Fruit fly (Drosophila melanogaster) whole organism, embryonic: ENCODE measurements around the gene CG32388.

Experiments
- CG14014 ChIP-seq: fragments of 200-800 bp; sonication (Bioruptor generic); IDR thresholded peaks from 2 replicates; pipeline ENCODE4 v1.3.6; 2022; ENCODE audit warnings: missing biosample characterization, missing genetic modification characterization
- CG16863 ChIP-seq: fragments of 200-800 bp; sonication (Bioruptor generic); optimal IDR thresholded peaks from 3 replicates; lab custom pipeline; 2016; ENCODE audit warnings: missing biosample characterization, missing genetic modification characterization
- CG18476 ChIP-seq: fragments of 200-800 bp; sonication (Bioruptor generic); optimal IDR thresholded peaks from 2 replicates; lab custom pipeline; 2016; ENCODE audit warnings: missing biosample characterization, mild to moderate bottlenecking, missing genetic modification characterization
- CHES-1-like ChIP-seq: fragments of 200-800 bp; sonication (Bioruptor generic); optimal IDR thresholded peaks from 2 replicates; lab custom pipeline; 2016; ENCODE audit warnings: missing biosample characterization, missing genetic modification characterization
- Ets65A ChIP-seq: fragments of 200-800 bp; sonication (Bioruptor generic); peaks from one replicate; lab custom pipeline; 2016; ENCODE audit warnings: missing biosample characterization, missing genetic modification characterization
- Sry-δ ChIP-seq: fragments of 200-800 bp; sonication (Bioruptor generic); optimal IDR thresholded peaks from 2 replicates; lab custom pipeline; 2016; ENCODE audit warnings: missing biosample characterization, missing genetic modification characterization
- h ChIP-seq: fragments of >200 bp; optimal IDR thresholded peaks from 2 replicates; lab custom pipeline; 2017
- kay ChIP-seq: fragments of 200-800 bp; sonication (Bioruptor generic); optimal IDR thresholded peaks from 2 replicates; lab custom pipeline; 2016; ENCODE audit warnings: missing biosample characterization, missing genetic modification characterization
- nom ChIP-seq: fragments of 200-800 bp; sonication (Bioruptor generic); optimal IDR thresholded peaks from 2 replicates; lab custom pipeline; 2017; ENCODE audit warnings: missing biosample characterization, missing genetic modification characterization, mild to moderate bottlenecking, moderate library complexity, missing genetic modification reagents
- shn ChIP-seq: fragments of 200-800 bp; sonication (Bioruptor generic); optimal IDR thresholded peaks from 3 replicates; lab custom pipeline; 2016; ENCODE audit warnings: missing biosample characterization, missing genetic modification characterization
- trem ChIP-seq: fragments of 200-800 bp; optimal IDR thresholded peaks from 3 replicates; lab custom pipeline; 2019; ENCODE audit warnings: missing biosample characterization, mild to moderate bottlenecking, missing genetic modification characterization, moderate library complexity

- TF ChIP-seq CHES-1-like: no peak
- TF ChIP-seq CG18476 (GFP tag; lab: Kevin White, UChicago): no peak
- no peak for TF ChIP-seq h
- TF ChIP-seq shn (GFP tag; lab: Kevin White, UChicago): no peak
- no peak for TF ChIP-seq CG14014 (GFP tag; lab: Robert Waterston, UW)
- no peak for TF ChIP-seq Ets65A (GFP tag; lab: Kevin White, UChicago)
- no peak for TF ChIP-seq nom (GFP tag; lab: Kevin White, UChicago)
- no peak for TF ChIP-seq kay (GFP tag; lab: Kevin White, UChicago)
- no peak for TF ChIP-seq CG16863 (GFP tag; lab: Kevin White, UChicago)
- TF ChIP-seq Sry-δ (GFP tag; lab: Kevin White, UChicago): no peak
- TF ChIP-seq trem (tag; lab: Kevin White, UChicago): no peak
Measured at dm6 chr3L:7012271-7012670, 27.9 kb upstream of the CG32388 start.
